Fruit fly (Drosophila melanogaster): ENCODE results near the gene bcd.
A peak's percentile ranks its signal among the peaks of the same experiment; 100 is the strongest.

The bcd gene

dm6 chr3R:6759419-6759818 lies at the start of gene bcd:
Gene bcd (minus strand): TSS chr3R:6759466.
- TF ChIP-seq CG18599 (GFP tag; optimal IDR thresholded peaks at IDR 0.05) (peak; percentile 63), CG2199 (GFP tag; IDR thresholded peaks at IDR 0.05) (peak; percentile 99), sqz (GFP tag; optimal IDR thresholded peaks at IDR 0.05) (peak; percentile 4), Mes4 (GFP tag; optimal IDR thresholded peaks at IDR 0.05) (peak; percentile 76), fd96Cb (tag; optimal IDR thresholded peaks at IDR 0.05) (peak; percentile 50), Neu2 (GFP tag; optimal IDR thresholded peaks at IDR 0.05; ENCODE audit: borderline replicate concordance) (no peak), fd102C (GFP tag; optimal IDR thresholded peaks at IDR 0.05) (peak; percentile 47), Sox102F (GFP tag; optimal IDR thresholded peaks at IDR 0.05) (peak; percentile 72), CG18764 (GFP tag; optimal IDR thresholded peaks at IDR 0.05) (peak; percentile 66), Pdp1 (GFP tag; optimal IDR thresholded peaks at IDR 0.05) (peak in 1 of 2 experiments; percentile 75), CG3838 (GFP tag; optimal IDR thresholded peaks at IDR 0.05) (peak; percentile 47), CG2202 (tag; optimal IDR thresholded peaks at IDR 0.05) (peak; percentile 30), Usf (GFP tag; optimal IDR thresholded peaks at IDR 0.05) (peak; percentile 52), sna (GFP tag; IDR thresholded peaks at IDR 0.05; ENCODE audit: partially characterized antibody) (peak; percentile 73; the same call in 1 of the 2 replicates), zen (tag; optimal IDR thresholded peaks at IDR 0.05) (peak; percentile 97), CG31441 (GFP tag; IDR thresholded peaks at IDR 0.05) (peak; percentile 54), BtbVII (GFP tag; optimal IDR thresholded peaks at IDR 0.05) (no peak), CG12659 (GFP tag; optimal IDR thresholded peaks at IDR 0.05) (peak; percentile 64), CG11093 (GFP tag; IDR thresholded peaks at IDR 0.05) (peak; percentile 72; the same call in 1 of the 3 replicates), dmrt99B (tag; optimal IDR thresholded peaks at IDR 0.05) (peak; percentile 63), nom (GFP tag; optimal IDR thresholded peaks at IDR 0.05) (no peak), CG5953 (GFP tag; IDR thresholded peaks at IDR 0.05) (peak; percentile 82), Hr3 (GFP tag; optimal IDR thresholded peaks at IDR 0.05) (peak; percentile 78), chinmo (GFP tag; IDR thresholded peaks at IDR 0.05; ENCODE audit: partially characterized antibody) (peak; percentile 80; the same call in 1 of the 4 replicates), pfk (GFP tag; optimal IDR thresholded peaks at IDR 0.05) (no peak), lbe (GFP tag; optimal IDR thresholded peaks at IDR 0.05) (no peak), pzg (GFP tag; optimal IDR thresholded peaks at IDR 0.05) (peak; percentile 28), Nf-YC (tag; optimal IDR thresholded peaks at IDR 0.05) (peak; percentile 45), CoRest (tag; optimal IDR thresholded peaks at IDR 0.05) (peak; percentile 72), B-H1 (GFP tag; IDR thresholded peaks at IDR 0.05) (peak; percentile 47; the same call in 1 of the 3 replicates), lab (GFP tag; optimal IDR thresholded peaks at IDR 0.05) (peak; percentile 52), HHEX (GFP tag; optimal IDR thresholded peaks at IDR 0.05) (peak; percentile 25), CG12219 (GFP tag; optimal IDR thresholded peaks at IDR 0.05) (peak; percentile 12), NK7.1 (GFP tag; optimal IDR thresholded peaks at IDR 0.05) (peak; percentile 59), maf-S (GFP tag; optimal IDR thresholded peaks at IDR 0.05) (peak; percentile 54), lola (GFP tag; optimal IDR thresholded peaks at IDR 0.05) (peak in 1 of 3 experiments; percentile 48), CG6175 (GFP tag; IDR thresholded peaks at IDR 0.05) (peak; percentile 67; the same call in 2 of the 3 replicates), odd (GFP tag; optimal IDR thresholded peaks at IDR 0.05) (peak; percentile 4), sc (optimal IDR thresholded peaks at IDR 0.05) (no peak), sc (GFP tag; optimal IDR thresholded peaks at IDR 0.05) (peak; percentile 45), nmo (GFP tag; optimal IDR thresholded peaks at IDR 0.05) (peak; percentile 78), CG16863 (GFP tag; optimal IDR thresholded peaks at IDR 0.05) (peak; percentile 75), CG8388 (GFP tag; optimal IDR thresholded peaks at IDR 0.05) (peak; percentile 38), ab (GFP tag; optimal IDR thresholded peaks at IDR 0.05) (peak; percentile 25), chn (GFP tag; optimal IDR thresholded peaks at IDR 0.05) (peak; percentile 81), CG13296 (GFP tag; optimal IDR thresholded peaks at IDR 0.05) (no peak), ro (GFP tag; IDR thresholded peaks at IDR 0.05) (peak; percentile 53), Antp (GFP tag; optimal IDR thresholded peaks at IDR 0.05) (peak; percentile 83), CG12155 (GFP tag; optimal IDR thresholded peaks at IDR 0.05) (peak; percentile 54)

Data from whole organism, embryonic.